Worm (Caenorhabditis elegans): ENCODE results near the gene clec-136.

DNA sequence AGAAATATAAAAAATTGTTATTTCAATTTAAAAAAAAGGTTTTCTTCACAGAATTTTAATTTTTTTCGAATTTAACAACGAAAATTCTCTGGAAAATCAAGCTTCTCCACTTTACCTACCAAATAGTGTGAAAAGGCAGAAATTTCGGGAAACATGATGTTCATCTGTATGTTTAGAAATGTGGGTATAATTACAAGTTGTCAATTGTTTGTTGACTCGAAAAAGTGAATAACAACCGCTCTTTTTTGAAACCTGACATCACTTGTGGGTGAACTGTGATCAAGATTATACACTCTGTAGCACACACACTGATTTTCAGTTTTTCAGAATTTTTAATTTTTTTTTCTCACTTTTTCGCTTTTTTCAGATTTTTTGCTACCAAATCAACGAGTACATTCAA, 16.5 kb downstream of the clec-136 start:
- TF ChIP-seq pha-4 (tag; optimal IDR thresholded peaks at IDR 0.05) (no peak), hmg-1.2 (GFP tag; IDR thresholded peaks at IDR 0.05) (no peak), snpc-1.1 (tag; optimal IDR thresholded peaks at IDR 0.05; ENCODE audit: insufficient read depth) (no peak), tlf-1 (GFP tag; optimal IDR thresholded peaks at IDR 0.05) (no peak), attf-3 (GFP tag; conservative IDR thresholded peaks at IDR 0.05) (no peak), atf-7 (tag; optimal IDR thresholded peaks at IDR 0.05) (no peak), Y67H2A.10 (GFP tag; conservative IDR thresholded peaks at IDR 0.05) (no peak), nfya-2 (GFP tag; IDR thresholded peaks at IDR 0.05) (no peak), ztf-26 (tag; optimal IDR thresholded peaks at IDR 0.05) (no peak), cebp-1 (GFP tag; IDR thresholded peaks at IDR 0.05) (no peak), cebp-1 (tag; optimal IDR thresholded peaks at IDR 0.05) (no peak), ztf-22 (GFP tag; optimal IDR thresholded peaks at IDR 0.05) (no peak), akir-1 (GFP tag; optimal IDR thresholded peaks at IDR 0.05) (no peak), unc-62 (GFP tag; optimal IDR thresholded peaks at IDR 0.05) (no peak)
